Fruit fly (Drosophila melanogaster) whole organism, embryonic: ENCODE data around the gene nesd.
A peak's percentile ranks its signal among the peaks of the same experiment; 100 is the strongest.

Source experiments
- Antp ChIP-seq: fragments of 200-800 bp; sonication (Bioruptor generic); optimal IDR thresholded peaks from 3 replicates; lab custom pipeline; 2016; ENCODE audit warnings: missing biosample characterization, missing genetic modification characterization
- Awh ChIP-seq: fragments of 200-800 bp; sonication (Bioruptor generic); IDR thresholded peaks from 2 replicates; pipeline ENCODE4, ENCODE4 v1.3.6; 2022; ENCODE audit warnings: missing biosample characterization, missing genetic modification characterization
- CG13775 ChIP-seq: fragments of 200-800 bp; sonication (Bioruptor generic); optimal IDR thresholded peaks from 3 replicates; lab custom pipeline; 2017; ENCODE audit warnings: missing biosample characterization, mild to moderate bottlenecking, missing genetic modification characterization
- CG14965 ChIP-seq: fragments of 200-800 bp; sonication (Bioruptor generic); optimal IDR thresholded peaks from 2 replicates; lab custom pipeline; 2016; ENCODE audit warnings: missing biosample characterization, missing genetic modification characterization, borderline replicate concordance
- CG1647 ChIP-seq: fragments of 200-800 bp; sonication (Bioruptor generic); optimal IDR thresholded peaks from 3 replicates; lab custom pipeline; 2016; ENCODE audit warnings: missing biosample characterization, missing genetic modification characterization
- CG17359 ChIP-seq: fragments of 200-800 bp; sonication (Bioruptor generic); optimal IDR thresholded peaks from 3 replicates; lab custom pipeline; 2018; ENCODE audit warnings: missing biosample characterization, mild to moderate bottlenecking, missing genetic modification characterization, moderate library complexity
- CG17568 ChIP-seq: fragments of 200-800 bp; sonication (Bioruptor generic); optimal IDR thresholded peaks from 2 replicates; lab custom pipeline; 2018; ENCODE audit warnings: missing biosample characterization, mild to moderate bottlenecking, missing genetic modification characterization, moderate library complexity
- CG1832 ChIP-seq: fragments of 200-800 bp; sonication (Bioruptor generic); optimal IDR thresholded peaks from 2 replicates; lab custom pipeline; 2017; ENCODE audit warnings: missing biosample characterization, mild to moderate bottlenecking, missing genetic modification characterization, inconsistent platforms
- CG2120 ChIP-seq: fragments of 200-800 bp; sonication (Bioruptor generic); optimal IDR thresholded peaks from 3 replicates; lab custom pipeline; 2016; ENCODE audit warnings: missing biosample characterization, missing genetic modification characterization
- CG30020 ChIP-seq: fragments of 200-800 bp; optimal IDR thresholded peaks from 2 replicates; lab custom pipeline; 2019; ENCODE audit warnings: missing biosample characterization, mild to moderate bottlenecking, missing genetic modification characterization, moderate library complexity
- CG31365 ChIP-seq: fragments of 200-800 bp; sonication (Bioruptor generic); optimal IDR thresholded peaks from 2 replicates; lab custom pipeline; 2018; ENCODE audit warnings: missing biosample characterization, mild to moderate bottlenecking, missing genetic modification characterization
- CG31388 ChIP-seq: fragments of 200-800 bp; sonication (Bioruptor generic); optimal IDR thresholded peaks from 2 replicates; lab custom pipeline; 2016; ENCODE audit warnings: missing biosample characterization, missing genetic modification characterization
- CG33557 ChIP-seq: fragments of 200-800 bp; sonication (Bioruptor generic); optimal IDR thresholded peaks from 2 replicates; lab custom pipeline; 2019; ENCODE audit warnings: missing biosample characterization, mild to moderate bottlenecking, missing genetic modification characterization, moderate library complexity
- CG4282 ChIP-seq: fragments of 200-800 bp; sonication (Bioruptor generic); optimal IDR thresholded peaks from 2 replicates; lab custom pipeline; 2016; ENCODE audit warnings: missing biosample characterization, missing genetic modification characterization
- CG4730 ChIP-seq: fragments of 200-800 bp; sonication (Bioruptor generic); IDR thresholded peaks from 2 replicates; pipeline ENCODE4 v1.3.6; 2022; ENCODE audit warnings: missing biosample characterization, missing genetic modification characterization
- CG6683 ChIP-seq: fragments of 200-800 bp; sonication (Bioruptor generic); optimal IDR thresholded peaks from 2 replicates; lab custom pipeline; 2017; ENCODE audit warnings: missing biosample characterization, mild to moderate bottlenecking, missing genetic modification characterization, missing genetic modification reagents
- CG7987 ChIP-seq: fragments of 200-800 bp; sonication (Bioruptor generic); optimal IDR thresholded peaks from 2 replicates; lab custom pipeline; 2018; ENCODE audit warnings: missing biosample characterization, mild to moderate bottlenecking, missing genetic modification characterization, moderate library complexity
- CoRest ChIP-seq: fragments of 200-800 bp; sonication (Bioruptor generic); optimal IDR thresholded peaks from 3 replicates; lab custom pipeline; 2018; ENCODE audit warnings: missing biosample characterization, mild to moderate bottlenecking, missing genetic modification characterization, moderate library complexity
- Dip2 ChIP-seq: fragments of 200-800 bp; sonication (Bioruptor generic); IDR thresholded peaks from 2 replicates; pipeline ENCODE4 v1.3.6; 2022; ENCODE audit warnings: missing biosample characterization, missing genetic modification characterization
- Dp ChIP-seq: fragments of 200-800 bp; sonication (Bioruptor generic); optimal IDR thresholded peaks from 2 replicates; lab custom pipeline; 2018; ENCODE audit warnings: missing biosample characterization, mild to moderate bottlenecking, missing genetic modification characterization, moderate library complexity
- Elba2 ChIP-seq: fragments of 200-800 bp; sonication (Bioruptor generic); optimal IDR thresholded peaks from 3 replicates; lab custom pipeline; 2016; ENCODE audit warnings: missing biosample characterization, missing genetic modification characterization
- HLH54F ChIP-seq: fragments of 200-800 bp; sonication (Bioruptor generic); optimal IDR thresholded peaks from 3 replicates; lab custom pipeline; 2016; ENCODE audit warnings: missing biosample characterization, missing genetic modification characterization
- Lim3 ChIP-seq: fragments of 200-800 bp; sonication (Bioruptor generic); IDR thresholded peaks from 2 replicates; pipeline ENCODE4 v1.3.6; 2022; ENCODE audit warnings: missing biosample characterization, missing genetic modification characterization
- Mrtf ChIP-seq: fragments of 200-800 bp; sonication (Bioruptor generic); IDR thresholded peaks from 3 replicates; pipeline ENCODE4 v1.3.6; 2022; ENCODE audit warnings: missing biosample characterization, missing genetic modification characterization
- Nf-YA ChIP-seq: fragments of 200-800 bp; sonication (Bioruptor generic); IDR thresholded peaks from 2 replicates; pipeline ENCODE4 v1.3.6; 2022; ENCODE audit warnings: missing biosample characterization, missing genetic modification characterization
- Rx ChIP-seq: fragments of 200-800 bp; sonication (Bioruptor generic); IDR thresholded peaks from 2 replicates; pipeline ENCODE4 v1.3.6; 2022; ENCODE audit warnings: missing biosample characterization, missing genetic modification characterization
- Spps ChIP-seq: fragments of 200-800 bp; sonication (Bioruptor generic); optimal IDR thresholded peaks from 2 replicates; lab custom pipeline; 2018; ENCODE audit warnings: missing biosample characterization, mild to moderate bottlenecking, missing genetic modification characterization
- Stat92E ChIP-seq, 3 experiments: fragments of >200 bp in 2 of 3; fragments of 200-800 bp in 1 of 3; sonication (Bioruptor generic) in 1 of 3; optimal IDR thresholded peaks; 2 replicates each; lab custom pipeline; 2017 to 2019; ENCODE audit warnings: missing biosample characterization in 3 of 3, missing genetic modification characterization in 3 of 3, mild to moderate bottlenecking in 1 of 3, moderate library complexity in 1 of 3
- Usf ChIP-seq: fragments of 200-800 bp; sonication (Bioruptor generic); optimal IDR thresholded peaks from 2 replicates; lab custom pipeline; 2017; ENCODE audit warnings: missing genotype, missing biosample characterization, missing genetic modification characterization
- YL-1 ChIP-seq: fragments of 200-800 bp; sonication (Bioruptor generic); optimal IDR thresholded peaks from 3 replicates; lab custom pipeline; 2017; ENCODE audit warnings: missing biosample characterization, mild to moderate bottlenecking, missing genetic modification characterization
- cad ChIP-seq: fragments of >200 bp; optimal IDR thresholded peaks from 2 replicates; lab custom pipeline; 2017; ENCODE audit warnings: missing biosample characterization, missing genetic modification characterization
- cas ChIP-seq: fragments of 200-800 bp; sonication (Bioruptor generic); IDR thresholded peaks from 2 replicates; pipeline ENCODE4 v1.3.6; 2022; ENCODE audit warnings: missing biosample characterization, missing genetic modification characterization
- ewg ChIP-seq: fragments of 200-800 bp; sonication (Bioruptor generic); optimal IDR thresholded peaks from 3 replicates; lab custom pipeline; 2017; ENCODE audit warnings: mild to moderate bottlenecking, missing biosample characterization, missing genetic modification reagents, missing genetic modification characterization
- fd102C ChIP-seq: fragments of 200-800 bp; sonication (Bioruptor generic); optimal IDR thresholded peaks from 2 replicates; lab custom pipeline; 2018; ENCODE audit warnings: missing biosample characterization, mild to moderate bottlenecking, missing genetic modification characterization, moderate library complexity
- h ChIP-seq: fragments of >200 bp; optimal IDR thresholded peaks from 2 replicates; lab custom pipeline; 2017
- hth ChIP-seq: fragments of >200 bp; optimal IDR thresholded peaks from 2 replicates; lab custom pipeline; 2017; ENCODE audit warnings: inconsistent platforms
- ind ChIP-seq: fragments of 200-800 bp; sonication (Bioruptor generic); optimal IDR thresholded peaks from 3 replicates; lab custom pipeline; 2016; ENCODE audit warnings: missing biosample characterization, missing genetic modification characterization
- klu ChIP-seq: fragments of 200-800 bp; sonication (Bioruptor generic); IDR thresholded peaks from 2 replicates; pipeline ENCODE4 v1.3.6; 2022; ENCODE audit warnings: missing biosample characterization, missing genetic modification characterization
- lola ChIP-seq, 3 experiments: fragments of >200 bp in 2 of 3; fragments of 200-800 bp in 1 of 3; sonication (Bioruptor generic) in 1 of 3; optimal IDR thresholded peaks; 2 replicates each; lab custom pipeline; 2017 to 2019; ENCODE audit warnings: missing biosample characterization in 3 of 3, missing genetic modification characterization in 3 of 3, mild to moderate bottlenecking in 1 of 3, moderate library complexity in 1 of 3
- nom ChIP-seq: fragments of 200-800 bp; sonication (Bioruptor generic); optimal IDR thresholded peaks from 2 replicates; lab custom pipeline; 2017; ENCODE audit warnings: missing biosample characterization, missing genetic modification characterization, mild to moderate bottlenecking, moderate library complexity, missing genetic modification reagents
- pros ChIP-seq: fragments of 200-800 bp; sonication (Bioruptor generic); optimal IDR thresholded peaks from 3 replicates; lab custom pipeline; 2019; ENCODE audit warnings: missing biosample characterization, mild to moderate bottlenecking, missing genetic modification characterization, moderate library complexity
- pum ChIP-seq: fragments of 200-800 bp; sonication (Bioruptor generic); optimal IDR thresholded peaks from 2 replicates; lab custom pipeline; 2016; ENCODE audit warnings: missing biosample characterization, missing genetic modification characterization
- sens-2 ChIP-seq: fragments of 200-800 bp; sonication (Bioruptor generic); IDR thresholded peaks from 2 replicates; pipeline ENCODE4 v1.3.6; 2022; ENCODE audit warnings: missing biosample characterization, missing genetic modification characterization
- sim ChIP-seq: fragments of 200-800 bp; sonication (Bioruptor generic); IDR thresholded peaks from 2 replicates; pipeline ENCODE4 v1.3.6; 2022; ENCODE audit warnings: missing biosample characterization, missing genetic modification characterization
- sisA ChIP-seq: fragments of 200-800 bp; sonication (Bioruptor generic); IDR thresholded peaks from 2 replicates; pipeline ENCODE4 v1.3.6; 2022; ENCODE audit warnings: missing biosample characterization, missing genetic modification characterization
- so ChIP-seq: fragments of 200-800 bp; sonication (Bioruptor generic); IDR thresholded peaks from 3 replicates; pipeline ENCODE4 v1.3.6; 2022; ENCODE audit warnings: missing biosample characterization, missing genetic modification characterization
- tin ChIP-seq: fragments of 200-800 bp; sonication (Bioruptor generic); optimal IDR thresholded peaks from 3 replicates; lab custom pipeline; 2016; ENCODE audit warnings: missing biosample characterization, missing genetic modification characterization
- tio ChIP-seq: fragments of 200-800 bp; sonication (Bioruptor generic); optimal IDR thresholded peaks from 2 replicates; lab custom pipeline; 2017; ENCODE audit warnings: missing biosample characterization, missing genetic modification characterization, inconsistent platforms
- zen2 ChIP-seq: fragments of 200-800 bp; sonication (Bioruptor generic); IDR thresholded peaks from 3 replicates; pipeline ENCODE4 v1.3.6; 2022; ENCODE audit warnings: missing biosample characterization, missing genetic modification characterization; ENCODE audit not compliant: partially characterized antibody
- zf30C ChIP-seq: fragments of 200-800 bp; sonication (Bioruptor generic); optimal IDR thresholded peaks from 3 replicates; lab custom pipeline; 2018; ENCODE audit warnings: missing biosample characterization, mild to moderate bottlenecking, missing genetic modification characterization

Gene nesd

DNA sequence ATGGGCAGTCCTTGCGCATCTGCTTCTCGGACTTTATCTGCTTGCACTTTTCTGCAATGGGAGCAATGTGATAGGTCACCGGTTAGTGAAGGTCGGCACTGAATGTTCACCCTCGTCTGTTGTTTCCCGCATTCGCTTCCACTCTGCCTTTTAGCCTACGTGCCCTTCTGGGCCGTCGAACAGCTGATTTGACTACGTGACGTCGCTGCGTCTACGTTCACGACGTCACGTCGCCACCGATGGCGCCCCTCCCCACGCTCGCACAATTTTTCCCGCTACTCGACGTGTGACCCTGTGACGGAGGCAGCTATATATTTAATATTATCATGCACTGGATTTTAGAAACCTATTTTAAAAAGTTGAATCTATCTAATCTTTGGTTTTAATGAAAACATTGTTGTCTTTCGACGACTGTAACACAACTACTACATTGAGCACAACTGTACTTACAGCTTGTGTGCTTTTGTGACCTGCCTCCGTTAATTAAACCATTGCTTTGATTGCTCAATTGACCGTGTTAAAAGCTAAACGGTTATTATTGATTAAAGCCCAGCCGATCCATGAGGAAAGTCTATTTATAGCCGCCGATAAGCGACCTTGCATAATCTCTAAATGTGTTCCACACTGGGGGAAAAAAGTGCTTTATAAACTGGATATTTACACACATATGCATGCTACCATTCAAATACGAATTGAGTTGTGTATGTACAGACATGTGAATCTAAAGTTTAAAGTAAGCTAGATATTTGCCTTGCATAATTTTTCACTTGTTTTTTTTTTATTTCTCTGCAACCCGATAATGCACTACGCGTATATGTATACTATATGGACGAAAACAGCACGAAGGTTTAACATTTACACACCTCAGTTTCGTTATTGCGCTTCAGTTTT, 10.6 kb upstream of the nesd start (continued):
- TF ChIP-seq CG7987 (GFP tag; lab: Kevin White, UChicago) (no peak), CoRest (tag; lab: Kevin White, UChicago) (peak; percentile 32), cad (GFP tag; lab: Kevin White, UChicago) (no peak), CG6683 (GFP tag; lab: Kevin White, UChicago) (no peak), Nf-YA (GFP tag; lab: Robert Waterston, UW) (0 out of 2 replicates have a peak, but pooled peaks have one; percentile 24), ind (GFP tag; lab: Kevin White, UChicago) (no peak), Dp (GFP tag; lab: Kevin White, UChicago) (no peak), Antp (GFP tag; lab: Kevin White, UChicago) (no peak), Dip2 (GFP tag; lab: Robert Waterston, UW) (no peak), sens-2 (GFP tag; lab: Robert Waterston, UW) (no peak), CG31365 (no peak), Stat92E (GFP tag; optimal IDR thresholded peaks at IDR 0.05; lab: Kevin White, UChicago) (no peak), CG17359 (tag; lab: Kevin White, UChicago) (peak; percentile 27), CG17568 (GFP tag; lab: Kevin White, UChicago) (peak; percentile 18), sisA (GFP tag; lab: Robert Waterston, UW) (no peak), tin (GFP tag; lab: Kevin White, UChicago) (no peak), h (lab: Kevin White, UChicago) (no peak), YL-1 (GFP tag; lab: Kevin White, UChicago) (no peak), Spps (tag; lab: Kevin White, UChicago) (no peak), Mrtf (GFP tag; lab: Robert Waterston, UW) (0 out of 3 replicates have a peak, but pooled peaks have one; percentile 29), CG31388 (GFP tag; lab: Kevin White, UChicago) (no peak), HLH54F (no peak), zf30C (GFP tag; lab: Kevin White, UChicago) (peak; percentile 55), CG4282 (GFP tag; lab: Kevin White, UChicago) (no peak), pros (GFP tag; lab: Kevin White, UChicago) (no peak), Awh (GFP tag; lab: Robert Waterston, UW) (no peak), hth (lab: Kevin White, UChicago) (no peak), Elba2 (GFP tag; lab: Kevin White, UChicago) (no peak), CG1647 (GFP tag; lab: Kevin White, UChicago) (no peak), lola (GFP tag; optimal IDR thresholded peaks at IDR 0.05; lab: Kevin White, UChicago) (no peak), nom (GFP tag; lab: Kevin White, UChicago) (no peak), CG13775 (GFP tag; lab: Kevin White, UChicago) (no peak), CG33557 (GFP tag; lab: Kevin White, UChicago) (no peak), CG14965 (GFP tag; lab: Kevin White, UChicago) (no peak), Usf (GFP tag; lab: Kevin White, UChicago) (no peak), so (GFP tag; lab: Robert Waterston, UW) (no peak), Lim3 (GFP tag; lab: Robert Waterston, UW) (no peak), cas (GFP tag; lab: Robert Waterston, UW) (no peak), ewg (GFP tag; lab: Kevin White, UChicago) (no peak), zen2 (GFP tag; lab: Robert Waterston, UW) (no peak), sim (GFP tag; lab: Robert Waterston, UW) (no peak), tio (GFP tag; lab: Kevin White, UChicago) (peak; percentile 4), CG4730 (no peak), Rx (GFP tag; lab: Robert Waterston, UW) (no peak), CG1832 (GFP tag; lab: Kevin White, UChicago) (no peak), klu (GFP tag; lab: Robert Waterston, UW) (no peak), CG2120 (peak; percentile 19), pum (GFP tag; lab: Kevin White, UChicago) (no peak), CG30020 (tag; lab: Kevin White, UChicago) (no peak), fd102C (GFP tag; lab: Kevin White, UChicago) (no peak)
